Worm (Caenorhabditis elegans) whole organism, midembryonic: Measurements from ENCODE around the gene Y82E9BR.8.

ENCODE experiments used
- ref-1 ChIP-seq: fragments of 200-800 bp; sonication (Bioruptor generic); conservative IDR thresholded peaks from 2 replicates; pipeline ENCODE4 v1.3.6; 2022; ENCODE audit warnings: missing genetic modification reagents, missing genetic modification characterization, missing compliant biosample characterization
- tab-1 ChIP-seq: fragments of 200-800 bp; sonication (Bioruptor generic); IDR thresholded peaks from 2 replicates; pipeline ENCODE4 v1.3.6; 2022; ENCODE audit warnings: missing genetic modification characterization, missing compliant biosample characterization
- ztf-23 ChIP-seq: fragments of 200-800 bp; sonication (Bioruptor generic); IDR thresholded peaks from 2 replicates; pipeline ENCODE4 v1.3.6; 2022; ENCODE audit warnings: missing genetic modification reagents, missing genetic modification characterization, missing compliant biosample characterization
- ztf-29 ChIP-seq: fragments of 200-800 bp; sonication (Bioruptor generic); IDR thresholded peaks from 2 replicates; pipeline ENCODE4 v1.3.6; 2022; ENCODE audit warnings: missing genetic modification reagents, missing genetic modification characterization, missing compliant biosample characterization

ce11 chrIII:1384092-1384491, 26.2 kb upstream of the Y82E9BR.8 start, which contains the start of the genes fbxa-138 and Y82E9BR.5:
- TF ChIP-seq ref-1 (GFP tag; lab: Robert Waterston, UW): no peak
- no peak for TF ChIP-seq tab-1 (GFP tag; lab: Robert Waterston, UW)
- TF ChIP-seq ztf-23: no peak
- TF ChIP-seq ztf-29 (GFP tag; lab: Robert Waterston, UW): no peak
